Fruit fly (Drosophila melanogaster): ENCODE results near the gene mrt.

- no peak for TF ChIP-seq CG8478 (optimal IDR thresholded peaks at IDR 0.05)
- no peak for TF ChIP-seq CTCF (optimal IDR thresholded peaks at IDR 0.05)
Measured at dm6 chr3R:27293065-27293464, 10.6 kb upstream of the mrt start.
